Worm (Caenorhabditis elegans) whole organism, L2 larva: ENCODE results near the gene sdn-1.

ENCODE experiments used
- lsy-2 ChIP-seq, 2 experiments: fragments of 150-350 bp in 1 of 2; sonication (generic microtip) in 1 of 2; optimal IDR thresholded peaks; 2 replicates each; lab custom pipeline; 2014 to 2017; ENCODE audit warnings: missing biosample characterization in 2 of 2, missing genetic modification characterization in 2 of 2
- snpc-4 ChIP-seq: fragments of 150-350 bp; optimal IDR thresholded peaks from 2 replicates; lab custom pipeline; 2014; ENCODE audit warnings: missing biosample characterization, missing genetic modification characterization

DNA sequence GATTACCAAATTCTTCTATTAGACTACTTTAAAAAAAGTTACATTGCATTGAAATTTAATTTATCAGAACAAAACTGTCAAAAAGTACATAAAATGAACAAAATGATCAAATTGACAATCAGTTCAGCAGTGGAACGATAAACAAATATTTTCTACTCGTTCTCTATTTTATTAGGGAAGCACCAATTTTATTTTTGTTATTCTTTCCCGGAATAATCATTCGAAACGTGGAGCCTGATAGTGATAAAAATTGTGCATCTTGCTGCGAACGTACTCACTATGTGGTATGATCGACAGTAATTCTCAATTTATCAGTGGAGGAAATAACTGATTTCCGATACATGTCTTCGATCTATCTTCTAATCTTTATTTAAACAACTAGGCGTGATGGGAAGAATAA lies 38.7 kb upstream of the sdn-1 start:
- TF ChIP-seq lsy-2 (tag; optimal IDR thresholded peaks at IDR 0.05; lab: Kevin White, UChicago) = no peak
- no peak for TF ChIP-seq snpc-4 (tag; lab: Kevin White, UChicago)
